Worm (Caenorhabditis elegans) whole organism, midembryonic: ENCODE measurements around the gene C10E2.1.

ENCODE experiments used
- T22C8.4 ChIP-seq: fragments of 200-800 bp; sonication (Bioruptor generic); IDR thresholded peaks from 2 replicates; pipeline ENCODE4 v1.3.6; 2022; ENCODE audit warnings: missing genetic modification characterization, missing compliant biosample characterization
- cog-1 ChIP-seq: sonication (generic microtip); optimal IDR thresholded peaks from 2 replicates; lab custom pipeline; 2016; ENCODE audit warnings: missing genetic modification characterization, missing compliant biosample characterization
- flt-1 ChIP-seq: fragments of 200-800 bp; sonication (Bioruptor generic); IDR thresholded peaks from 2 replicates; pipeline ENCODE4 v1.3.6; 2022; ENCODE audit warnings: missing genetic modification characterization, missing compliant biosample characterization
- klf-2 ChIP-seq: fragments of 200-800 bp; sonication (Bioruptor generic); conservative IDR thresholded peaks from 2 replicates; pipeline ENCODE4 v1.3.6; 2022; ENCODE audit warnings: missing genetic modification reagents, missing genetic modification characterization, missing compliant biosample characterization
- med-1 ChIP-seq: sonication (generic microtip); optimal IDR thresholded peaks from 2 replicates; lab custom pipeline; 2017; ENCODE audit warnings: missing genetic modification characterization, mild to moderate bottlenecking, missing compliant biosample characterization, antibody characterized with exemption, missing genetic modification reagents; ENCODE audit not compliant: insufficient read depth
- ref-1 ChIP-seq: fragments of 200-800 bp; sonication (Bioruptor generic); conservative IDR thresholded peaks from 2 replicates; pipeline ENCODE4 v1.3.6; 2022; ENCODE audit warnings: missing genetic modification reagents, missing genetic modification characterization, missing compliant biosample characterization
- tab-1 ChIP-seq: fragments of 200-800 bp; sonication (Bioruptor generic); IDR thresholded peaks from 2 replicates; pipeline ENCODE4 v1.3.6; 2022; ENCODE audit warnings: missing genetic modification characterization, missing compliant biosample characterization
- ztf-23 ChIP-seq: fragments of 200-800 bp; sonication (Bioruptor generic); IDR thresholded peaks from 2 replicates; pipeline ENCODE4 v1.3.6; 2022; ENCODE audit warnings: missing genetic modification reagents, missing genetic modification characterization, missing compliant biosample characterization
- ztf-29 ChIP-seq: fragments of 200-800 bp; sonication (Bioruptor generic); IDR thresholded peaks from 2 replicates; pipeline ENCODE4 v1.3.6; 2022; ENCODE audit warnings: missing genetic modification reagents, missing genetic modification characterization, missing compliant biosample characterization

Gene C10E2.1

DNA sequence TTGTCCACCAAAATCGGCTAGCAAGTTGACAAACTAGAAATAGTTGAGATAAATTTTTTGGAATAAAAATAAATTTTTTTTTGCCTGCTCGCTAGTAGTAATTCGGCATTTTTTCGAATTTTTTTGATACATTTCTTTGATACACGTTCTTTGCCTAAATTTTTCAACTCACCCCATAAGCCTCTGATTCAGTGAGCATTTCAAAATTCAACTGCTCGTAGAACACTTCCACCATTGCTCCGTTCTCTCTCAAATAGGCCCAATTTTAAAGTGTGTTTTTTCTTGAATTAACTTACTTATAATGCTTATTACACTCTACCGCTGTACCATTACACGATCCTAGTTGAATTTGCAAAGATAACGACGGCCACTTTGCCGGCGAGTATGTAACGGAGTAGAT, 40.9 kb downstream of the C10E2.1 start:
- TF ChIP-seq ref-1: no peak
- TF ChIP-seq T22C8.4 (GFP tag; lab: Robert Waterston, UW): no peak

DNA sequence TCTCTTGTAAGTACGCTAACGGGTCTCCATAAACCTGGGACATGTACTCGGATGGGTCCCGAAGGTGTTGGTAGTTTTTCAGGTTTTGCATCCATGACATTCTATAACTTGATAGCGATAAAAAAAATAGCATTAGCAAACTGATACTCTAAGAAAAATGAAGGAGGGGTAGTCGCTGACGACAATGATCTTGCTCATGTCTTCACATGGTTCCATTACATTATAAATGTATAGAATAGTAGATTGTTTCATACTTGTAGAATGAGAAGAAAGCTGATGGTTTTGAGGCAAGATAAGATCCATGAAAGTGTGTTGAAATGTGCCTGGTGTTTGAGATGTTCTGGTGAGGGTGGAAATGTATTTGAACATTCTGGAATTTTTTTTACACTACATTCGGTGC, 44.4 kb downstream of the C10E2.1 start, which contains the start of gene mec-4:
mec-4 (minus strand) TSS at position 101 of the 400 bp plus-strand sequence.
- TF ChIP-seq tab-1 (GFP tag; lab: Robert Waterston, UW): no peak
- no peak for TF ChIP-seq klf-2 (GFP tag; lab: Robert Waterston, UW)
- no peak for TF ChIP-seq ztf-23 (GFP tag; lab: Robert Waterston, UW)
- TF ChIP-seq med-1: no peak
- no peak for TF ChIP-seq cog-1 (tag; lab: Kevin White, UChicago)
- no peak for TF ChIP-seq ztf-29
- no peak for TF ChIP-seq T22C8.4 (GFP tag; lab: Robert Waterston, UW)
- no peak for TF ChIP-seq ref-1
- no peak for TF ChIP-seq flt-1

DNA sequence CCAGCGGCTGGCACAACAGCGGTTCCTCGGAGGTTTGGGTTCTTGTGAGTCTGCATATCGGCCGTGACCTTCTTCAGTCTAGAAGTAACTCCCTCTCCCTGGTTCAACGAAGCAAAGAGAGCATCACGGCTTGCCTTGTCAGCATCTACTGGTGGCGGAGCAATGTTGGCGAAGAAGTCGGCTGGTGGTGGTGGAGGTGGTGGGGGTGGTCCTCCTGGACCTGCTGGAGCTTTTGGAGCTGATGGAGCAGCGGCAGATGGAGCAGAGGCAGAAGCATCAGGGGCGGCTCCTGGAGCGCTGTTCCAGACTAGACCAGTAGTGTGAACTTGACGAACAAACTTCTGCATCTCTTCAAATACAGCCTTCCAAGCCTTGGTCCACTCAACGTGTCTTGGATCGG, 45.9 kb downstream of the C10E2.1 start:
- TF ChIP-seq cog-1 (tag; lab: Kevin White, UChicago) (no peak), flt-1 (no peak), klf-2 (GFP tag; lab: Robert Waterston, UW) (no peak), tab-1 (GFP tag; lab: Robert Waterston, UW) (no peak), ztf-23 (GFP tag; lab: Robert Waterston, UW) (no peak), ztf-29 (no peak)

ce11 chrX:16809689-16810088, 47.1 kb downstream of the C10E2.1 start:
- TF ChIP-seq ztf-29 (no peak), ztf-23 (GFP tag; lab: Robert Waterston, UW) (no peak), cog-1 (tag; lab: Kevin White, UChicago) (no peak), klf-2 (GFP tag; lab: Robert Waterston, UW) (no peak), flt-1 (no peak), T22C8.4 (GFP tag; lab: Robert Waterston, UW) (no peak), tab-1 (GFP tag; lab: Robert Waterston, UW) (no peak), med-1 (no peak)

- TF ChIP-seq tab-1 (GFP tag; lab: Robert Waterston, UW): no peak
- no peak for TF ChIP-seq med-1
Measured at ce11 chrX:16811974-16812373, 49.3 kb downstream of the C10E2.1 start.

DNA sequence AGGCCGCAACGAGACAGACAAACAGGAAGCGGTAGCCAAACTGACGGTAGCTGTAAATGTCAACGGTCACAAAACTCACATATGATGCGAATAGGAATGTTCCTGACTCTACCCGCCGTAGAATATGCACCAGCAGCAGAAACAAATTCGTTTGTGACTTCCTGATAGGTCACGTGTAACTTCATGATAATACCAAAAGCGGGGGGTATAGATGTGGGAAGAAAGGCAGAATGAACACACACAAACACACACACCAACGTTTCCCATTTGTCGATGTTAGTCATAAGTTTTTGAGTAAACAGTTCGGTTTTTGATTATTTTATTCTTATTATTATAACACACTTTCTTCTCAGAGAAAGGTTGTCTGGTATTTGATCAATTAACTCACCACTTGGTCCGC, 50.5 kb downstream of the C10E2.1 start:
- no peak for TF ChIP-seq ztf-29
- no peak for TF ChIP-seq flt-1
- no peak for TF ChIP-seq T22C8.4 (GFP tag; lab: Robert Waterston, UW)
- TF ChIP-seq cog-1 (tag; lab: Kevin White, UChicago): no peak
- no peak for TF ChIP-seq klf-2 (GFP tag; lab: Robert Waterston, UW)
- TF ChIP-seq tab-1 (GFP tag; lab: Robert Waterston, UW): no peak
- TF ChIP-seq med-1: no peak
- no peak for TF ChIP-seq ref-1
- TF ChIP-seq ztf-23 (GFP tag; lab: Robert Waterston, UW): no peak

ce11 chrX:16813606-16814330, 51.1 kb downstream of the C10E2.1 start, which contains the start of gene cas-1:
TSS of gene cas-1 (minus strand) at chrX:16813656.
- TF ChIP-seq flt-1: peak; percentile 32; the same call in 1 of the 2 replicates
- TF ChIP-seq ztf-29: no peak
- no peak for TF ChIP-seq klf-2 (GFP tag; lab: Robert Waterston, UW)
- TF ChIP-seq tab-1 (GFP tag; lab: Robert Waterston, UW): no peak

DNA sequence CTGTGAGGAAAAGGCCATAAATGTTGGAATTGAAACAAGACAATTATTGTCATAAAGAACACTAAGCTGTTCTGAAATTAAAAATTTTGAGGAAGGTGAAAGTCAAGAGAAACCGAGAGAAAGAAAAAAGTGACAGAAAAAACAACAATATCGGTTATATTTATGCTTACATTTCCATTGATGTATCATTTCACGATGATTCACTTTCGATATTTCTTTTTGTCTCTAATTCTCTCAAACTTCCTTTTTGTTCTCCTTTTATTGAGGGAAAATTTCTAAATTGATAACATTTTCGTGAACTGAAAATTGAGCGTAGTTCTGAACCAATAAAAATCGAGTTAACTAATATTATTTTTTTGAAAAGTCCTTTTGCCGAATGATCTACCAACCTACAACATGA, 52.3 kb downstream of the C10E2.1 start:
- no peak for TF ChIP-seq ztf-23 (GFP tag; lab: Robert Waterston, UW)
- no peak for TF ChIP-seq flt-1
- no peak for TF ChIP-seq cog-1 (tag; lab: Kevin White, UChicago)
- TF ChIP-seq med-1: no peak
- TF ChIP-seq ref-1: no peak
- no peak for TF ChIP-seq T22C8.4 (GFP tag; lab: Robert Waterston, UW)
- TF ChIP-seq ztf-29: no peak
- TF ChIP-seq klf-2 (GFP tag; lab: Robert Waterston, UW): no peak
- TF ChIP-seq tab-1 (GFP tag; lab: Robert Waterston, UW): no peak

ce11 chrX:16815508-16815907, 52.9 kb downstream of the C10E2.1 start:
- no peak for TF ChIP-seq ref-1
- TF ChIP-seq flt-1: 0 out of 2 replicates have a peak, but pooled peaks have one; percentile 36
- TF ChIP-seq med-1: no peak
- TF ChIP-seq T22C8.4 (GFP tag; lab: Robert Waterston, UW): no peak
